Fruit fly (Drosophila melanogaster) whole organism, embryonic: ENCODE measurements around the gene CG18545.

Experiments
- Bdp1 ChIP-seq: fragments of 200-800 bp; sonication (Bioruptor generic); optimal IDR thresholded peaks from 3 replicates; lab custom pipeline; 2016; ENCODE audit warnings: missing biosample characterization, missing genetic modification characterization
- CG10267 ChIP-seq: fragments of 200-800 bp; sonication (Bioruptor generic); optimal IDR thresholded peaks from 2 replicates; lab custom pipeline; 2018; ENCODE audit warnings: missing biosample characterization, mild to moderate bottlenecking, missing genetic modification characterization, moderate library complexity
- CG1233 ChIP-seq: fragments of 200-800 bp; sonication (Bioruptor generic); optimal IDR thresholded peaks from 4 replicates; lab custom pipeline; 2018; ENCODE audit warnings: missing biosample characterization, mild to moderate bottlenecking, missing genetic modification characterization
- CG13424 ChIP-seq: fragments of 200-800 bp; sonication (Bioruptor generic); optimal IDR thresholded peaks from 2 replicates; lab custom pipeline; 2019; ENCODE audit warnings: missing biosample characterization, mild to moderate bottlenecking, missing genetic modification characterization, moderate library complexity
- CG1602 ChIP-seq: fragments of 200-800 bp; sonication (Bioruptor generic); optimal IDR thresholded peaks from 3 replicates; lab custom pipeline; 2016; ENCODE audit warnings: missing biosample characterization, missing genetic modification characterization
- CG1603 ChIP-seq: fragments of 200-800 bp; sonication (Bioruptor generic); optimal IDR thresholded peaks from 2 replicates; lab custom pipeline; 2019; ENCODE audit warnings: missing biosample characterization, mild to moderate bottlenecking, missing genetic modification characterization, moderate library complexity
- CG18476 ChIP-seq: fragments of 200-800 bp; sonication (Bioruptor generic); optimal IDR thresholded peaks from 2 replicates; lab custom pipeline; 2016; ENCODE audit warnings: missing biosample characterization, mild to moderate bottlenecking, missing genetic modification characterization
- CG2678 ChIP-seq: fragments of 200-800 bp; sonication (Bioruptor generic); optimal IDR thresholded peaks from 3 replicates; lab custom pipeline; 2019; ENCODE audit warnings: missing biosample characterization, mild to moderate bottlenecking, missing genetic modification characterization, moderate library complexity
- CG2889 ChIP-seq: fragments of 200-800 bp; sonication (Bioruptor generic); IDR thresholded peaks from 3 replicates; pipeline ENCODE4 v1.3.6; 2022; ENCODE audit warnings: missing biosample characterization, missing genetic modification characterization
- CG30020 ChIP-seq: fragments of 200-800 bp; optimal IDR thresholded peaks from 2 replicates; lab custom pipeline; 2019; ENCODE audit warnings: missing biosample characterization, mild to moderate bottlenecking, missing genetic modification characterization, moderate library complexity
- CG30403 ChIP-seq: fragments of 200-800 bp; sonication (Bioruptor generic); optimal IDR thresholded peaks from 3 replicates; lab custom pipeline; 2016; ENCODE audit warnings: missing biosample characterization, missing genetic modification characterization
- CG3065 ChIP-seq: fragments of 200-800 bp; sonication (Bioruptor generic); optimal IDR thresholded peaks from 2 replicates; lab custom pipeline; 2016; ENCODE audit warnings: missing biosample characterization, missing genetic modification characterization
- CG31224 ChIP-seq: fragments of 200-800 bp; sonication (Bioruptor generic); IDR thresholded peaks from 2 replicates; pipeline ENCODE4 v1.3.6; 2022; ENCODE audit warnings: missing biosample characterization, missing genetic modification characterization
- CG32772 ChIP-seq: fragments of 200-800 bp; sonication (Bioruptor generic); IDR thresholded peaks from 2 replicates; pipeline ENCODE4 v1.3.6; 2022; ENCODE audit warnings: missing biosample characterization, missing genetic modification characterization
- CG42726 ChIP-seq: fragments of 200-800 bp; sonication (Bioruptor generic); IDR thresholded peaks from 2 replicates; pipeline ENCODE4 v1.3.6; 2022; ENCODE audit warnings: missing biosample characterization, missing genetic modification characterization; ENCODE audit not compliant: partially characterized antibody
- CG43689 ChIP-seq: fragments of 200-800 bp; sonication (Bioruptor generic); IDR thresholded peaks from 2 replicates; pipeline ENCODE4 v1.3.6; 2022; ENCODE audit warnings: missing biosample characterization, missing genetic modification characterization
- CG4424 ChIP-seq: fragments of 200-800 bp; sonication (Bioruptor generic); optimal IDR thresholded peaks from 3 replicates; lab custom pipeline; 2016; ENCODE audit warnings: missing biosample characterization, missing genetic modification characterization
- CG6854 ChIP-seq: fragments of 200-800 bp; sonication (Bioruptor generic); optimal IDR thresholded peaks from 3 replicates; lab custom pipeline; 2017; ENCODE audit warnings: missing biosample characterization, mild to moderate bottlenecking, missing genetic modification characterization
- CG7963 ChIP-seq: fragments of 200-800 bp; sonication (Bioruptor generic); IDR thresholded peaks from 3 replicates; pipeline ENCODE4 v1.3.6; 2022; ENCODE audit warnings: missing biosample characterization, missing genetic modification characterization; ENCODE audit not compliant: partially characterized antibody
- CG8359 ChIP-seq: fragments of 200-800 bp; sonication (Bioruptor generic); optimal IDR thresholded peaks from 2 replicates; lab custom pipeline; 2017; ENCODE audit warnings: missing biosample characterization, mild to moderate bottlenecking, missing genetic modification characterization, borderline replicate concordance
- CG9876 ChIP-seq: fragments of 200-800 bp; sonication (Bioruptor generic); optimal IDR thresholded peaks from 2 replicates; lab custom pipeline; 2016; ENCODE audit warnings: missing biosample characterization, missing genetic modification characterization
- Camta ChIP-seq: fragments of 200-800 bp; sonication (Bioruptor generic); optimal IDR thresholded peaks from 2 replicates; lab custom pipeline; 2016; ENCODE audit warnings: missing biosample characterization, missing genetic modification characterization
- D19A ChIP-seq: fragments of 200-800 bp; optimal IDR thresholded peaks from 3 replicates; lab custom pipeline; 2019; ENCODE audit warnings: missing biosample characterization, mild to moderate bottlenecking, missing genetic modification characterization, moderate library complexity
- E2f2 ChIP-seq: fragments of 200-800 bp; sonication (Bioruptor generic); IDR thresholded peaks from 2 replicates; pipeline ENCODE4 v1.3.6; 2022; ENCODE audit warnings: missing biosample characterization, missing genetic modification characterization
- Elba2 ChIP-seq: fragments of 200-800 bp; sonication (Bioruptor generic); optimal IDR thresholded peaks from 3 replicates; lab custom pipeline; 2016; ENCODE audit warnings: missing biosample characterization, missing genetic modification characterization
- Fer1 ChIP-seq: fragments of 200-800 bp; sonication (Bioruptor generic); optimal IDR thresholded peaks from 2 replicates; lab custom pipeline; 2017; ENCODE audit warnings: missing biosample characterization, mild to moderate bottlenecking, missing genetic modification characterization
- Fer2 ChIP-seq: fragments of 200-800 bp; sonication (Bioruptor generic); optimal IDR thresholded peaks from 2 replicates; lab custom pipeline; 2018; ENCODE audit warnings: missing biosample characterization, mild to moderate bottlenecking, missing genetic modification characterization, moderate library complexity
- Gsc ChIP-seq: fragments of 200-800 bp; sonication (Bioruptor generic); IDR thresholded peaks from 2 replicates; pipeline ENCODE4 v1.3.6; 2022; ENCODE audit warnings: missing biosample characterization, missing genetic modification characterization
- Gug ChIP-seq: fragments of 200-800 bp; sonication (Bioruptor generic); IDR thresholded peaks from 4 replicates; pipeline ENCODE4 v1.3.6; 2022; ENCODE audit warnings: missing biosample characterization, missing genetic modification characterization
- HLH4C ChIP-seq: fragments of 200-800 bp; sonication (Bioruptor generic); IDR thresholded peaks from 3 replicates; pipeline ENCODE4 v1.3.6; 2022; ENCODE audit warnings: missing biosample characterization, missing genetic modification characterization; ENCODE audit not compliant: partially characterized antibody
- Max ChIP-seq: fragments of 200-800 bp; sonication (Bioruptor generic); optimal IDR thresholded peaks from 2 replicates; lab custom pipeline; 2016; ENCODE audit warnings: missing biosample characterization, mild to moderate bottlenecking, missing genetic modification characterization
- Mrtf ChIP-seq: fragments of 200-800 bp; sonication (Bioruptor generic); IDR thresholded peaks from 3 replicates; pipeline ENCODE4 v1.3.6; 2022; ENCODE audit warnings: missing biosample characterization, missing genetic modification characterization
- NK7.1 ChIP-seq: fragments of 200-800 bp; sonication (Bioruptor generic); optimal IDR thresholded peaks from 3 replicates; lab custom pipeline; 2016; ENCODE audit warnings: missing biosample characterization, missing genetic modification characterization
- Nf-YB ChIP-seq: fragments of 200-800 bp; sonication (Bioruptor generic); optimal IDR thresholded peaks from 3 replicates; lab custom pipeline; 2019; ENCODE audit warnings: missing biosample characterization, mild to moderate bottlenecking, missing genetic modification characterization, moderate library complexity
- Pdp1 ChIP-seq, 2 experiments: fragments of 200-800 bp; sonication (Bioruptor generic); optimal IDR thresholded peaks; 3 replicates each; lab custom pipeline; 2016; ENCODE audit warnings: missing biosample characterization in 2 of 2, missing genetic modification characterization in 2 of 2, mild to moderate bottlenecking in 1 of 2, moderate library complexity in 1 of 2
- Sin3A ChIP-seq: fragments of >200 bp; optimal IDR thresholded peaks from 2 replicates; lab custom pipeline; 2018
- Stat92E ChIP-seq, 3 experiments: fragments of >200 bp in 2 of 3; fragments of 200-800 bp in 1 of 3; sonication (Bioruptor generic) in 1 of 3; optimal IDR thresholded peaks; 2 replicates each; lab custom pipeline; 2017 to 2019; ENCODE audit warnings: missing biosample characterization in 3 of 3, missing genetic modification characterization in 3 of 3, mild to moderate bottlenecking in 1 of 3, moderate library complexity in 1 of 3
- abd-A ChIP-seq: fragments of 200-800 bp; sonication (Bioruptor generic); optimal IDR thresholded peaks from 3 replicates; lab custom pipeline; 2019; ENCODE audit warnings: missing biosample characterization, mild to moderate bottlenecking, missing genetic modification characterization, moderate library complexity
- aop ChIP-seq: fragments of 200-800 bp; sonication (Bioruptor generic); IDR thresholded peaks from 2 replicates; pipeline ENCODE4 v1.3.6; 2022; ENCODE audit warnings: missing biosample characterization, missing genetic modification characterization
- bowl ChIP-seq: fragments of 200-800 bp; sonication (Bioruptor generic); IDR thresholded peaks from 2 replicates; pipeline ENCODE4 v1.3.6; 2022; ENCODE audit warnings: missing biosample characterization, missing genetic modification characterization
- chinmo ChIP-seq: fragments of 200-800 bp; sonication (Bioruptor generic); IDR thresholded peaks from 4 replicates; pipeline ENCODE4 v1.3.6; 2022; ENCODE audit warnings: missing biosample characterization, missing genetic modification characterization; ENCODE audit not compliant: partially characterized antibody
- crol ChIP-seq: fragments of 200-800 bp; sonication (Bioruptor generic); IDR thresholded peaks from 2 replicates; pipeline ENCODE4 v1.3.6; 2022; ENCODE audit warnings: missing biosample characterization, missing genetic modification characterization
- disco-r ChIP-seq: fragments of 200-800 bp; sonication (Bioruptor generic); optimal IDR thresholded peaks from 2 replicates; lab custom pipeline; 2016; ENCODE audit warnings: missing biosample characterization, missing genetic modification characterization
- gcm ChIP-seq: fragments of 200-800 bp; sonication (Bioruptor generic); optimal IDR thresholded peaks from 2 replicates; lab custom pipeline; 2019; ENCODE audit warnings: missing biosample characterization, mild to moderate bottlenecking, missing genetic modification characterization, moderate library complexity
- gfzf ChIP-seq: fragments of 200-800 bp; sonication (Bioruptor generic); optimal IDR thresholded peaks from 2 replicates; lab custom pipeline; 2016; ENCODE audit warnings: missing biosample characterization, mild to moderate bottlenecking, missing genetic modification characterization, moderate library complexity
- gsb ChIP-seq: fragments of 200-800 bp; sonication (Bioruptor generic); IDR thresholded peaks from 2 replicates; pipeline ENCODE4 v1.3.6; 2022; ENCODE audit warnings: missing biosample characterization, missing genetic modification characterization
- kay ChIP-seq: fragments of 200-800 bp; sonication (Bioruptor generic); optimal IDR thresholded peaks from 2 replicates; lab custom pipeline; 2016; ENCODE audit warnings: missing biosample characterization, missing genetic modification characterization
- lmd ChIP-seq: fragments of 200-800 bp; sonication (Bioruptor generic); IDR thresholded peaks from 2 replicates; pipeline ENCODE4 v1.3.6; 2022; ENCODE audit warnings: missing biosample characterization, missing genetic modification characterization
- odd ChIP-seq: fragments of 200-800 bp; sonication (Bioruptor generic); optimal IDR thresholded peaks from 2 replicates; lab custom pipeline; 2017; ENCODE audit warnings: missing biosample characterization, mild to moderate bottlenecking, missing genetic modification characterization
- sim ChIP-seq: fragments of 200-800 bp; sonication (Bioruptor generic); IDR thresholded peaks from 2 replicates; pipeline ENCODE4 v1.3.6; 2022; ENCODE audit warnings: missing biosample characterization, missing genetic modification characterization
- ssp ChIP-seq: fragments of 200-800 bp; sonication (Bioruptor generic); IDR thresholded peaks from 2 replicates; pipeline ENCODE4 v1.3.6; 2022; ENCODE audit warnings: missing biosample characterization, missing genetic modification characterization

CG18545 gene

dm6 chr3R:10332823-10333263 lies 7.9 kb upstream of the CG18545 start, which contains the start of gene sle (continued):
- TF ChIP-seq CG6854 (GFP tag; lab: Kevin White, UChicago) (no peak), gcm (GFP tag; lab: Kevin White, UChicago) (no peak), abd-A (tag; lab: Kevin White, UChicago) (no peak), Pdp1 (GFP tag; optimal IDR thresholded peaks at IDR 0.05; lab: Kevin White, UChicago) (peak in 1 of 2 experiments; percentile 55), lmd (peak; percentile 17; the same call in 1 of the 2 replicates), Max (GFP tag; lab: Kevin White, UChicago) (peak; percentile 86), Fer2 (no peak), CG18476 (peak; percentile 61), CG31224 (no peak), CG42726 (no peak), crol (GFP tag; lab: Robert Waterston, UW) (no peak), NK7.1 (GFP tag; lab: Kevin White, UChicago) (no peak), CG1602 (GFP tag; lab: Kevin White, UChicago) (peak; percentile 43), gsb (GFP tag; lab: Robert Waterston, UW) (no peak), CG8359 (no peak), CG10267 (peak; percentile 99), ssp (GFP tag; lab: Robert Waterston, UW) (no peak), CG2678 (tag; lab: Kevin White, UChicago) (no peak), chinmo (GFP tag; lab: Robert Waterston, UW) (no peak), CG1603 (no peak), kay (GFP tag; lab: Kevin White, UChicago) (no peak), HLH4C (peak; percentile 67), Nf-YB (GFP tag; lab: Kevin White, UChicago) (no peak), Bdp1 (GFP tag; lab: Kevin White, UChicago) (peak; percentile 50), Elba2 (GFP tag; lab: Kevin White, UChicago) (peak; percentile 14), CG7963 (no peak; the same call in 2 of the 3 replicates), Sin3A (lab: Kevin White, UChicago) (peak; percentile 93), Gug (GFP tag; lab: Robert Waterston, UW) (no peak), CG9876 (GFP tag; lab: Kevin White, UChicago) (no peak), CG1233 (GFP tag; lab: Kevin White, UChicago) (peak; percentile 37), CG32772 (GFP tag; lab: Robert Waterston, UW) (no peak), odd (GFP tag; lab: Kevin White, UChicago) (no peak), CG30403 (GFP tag; lab: Kevin White, UChicago) (peak; percentile 66), Gsc (GFP tag; lab: Robert Waterston, UW) (no peak), CG4424 (GFP tag; lab: Kevin White, UChicago) (peak; percentile 59), CG43689 (GFP tag; lab: Robert Waterston, UW) (no peak), Fer1 (GFP tag; lab: Kevin White, UChicago) (peak; percentile 66), Mrtf (GFP tag; lab: Robert Waterston, UW) (no peak), CG30020 (tag; lab: Kevin White, UChicago) (peak; percentile 21), CG2889 (GFP tag; lab: Robert Waterston, UW) (0 out of 3 replicates have a peak, but pooled peaks have one; percentile 12), Stat92E (GFP tag; optimal IDR thresholded peaks at IDR 0.05; lab: Kevin White, UChicago) (peak in 1 of 3 experiments; percentile 29), gfzf (GFP tag; lab: Kevin White, UChicago) (peak; percentile 33), CG13424 (tag; lab: Kevin White, UChicago) (peak; percentile 41), sim (GFP tag; lab: Robert Waterston, UW) (no peak), disco-r (GFP tag; lab: Kevin White, UChicago) (peak; percentile 44), Camta (GFP tag; lab: Kevin White, UChicago) (peak; percentile 51), D19A (no peak), E2f2 (GFP tag; lab: Robert Waterston, UW) (peak; percentile 86), bowl (peak; percentile 37; the same call in 1 of the 2 replicates), aop (GFP tag; lab: Robert Waterston, UW) (no peak), CG3065 (no peak)
